Worm (Caenorhabditis elegans) whole organism, L2 larva: ENCODE results near the gene B0361.3.

Experiments used
- F13H6.1 ChIP-seq: sonication (generic microtip); optimal IDR thresholded peaks from 2 replicates; lab custom pipeline; 2016; ENCODE audit warnings: missing genetic modification characterization, missing compliant biosample characterization
- R02D3.7 ChIP-seq: fragments of 150-350 bp; optimal IDR thresholded peaks from 2 replicates; lab custom pipeline; 2014; ENCODE audit warnings: missing biosample characterization, missing genetic modification characterization
- Y55F3AM.14 ChIP-seq: fragments of 200-800 bp; sonication (Bioruptor generic); optimal IDR thresholded peaks from 2 replicates; lab custom pipeline; 2018; ENCODE audit warnings: mild to moderate bottlenecking, missing genetic modification characterization, missing compliant biosample characterization
- ZK546.5 ChIP-seq: sonication (generic microtip); optimal IDR thresholded peaks from 2 replicates; lab custom pipeline; 2017; ENCODE audit warnings: missing biosample characterization, missing genetic modification characterization
- alr-1 ChIP-seq: fragments of 150-350 bp; optimal IDR thresholded peaks from 2 replicates; lab custom pipeline; 2014; ENCODE audit warnings: missing biosample characterization, missing genetic modification characterization
- aly-2 ChIP-seq: fragments of 150-350 bp; optimal IDR thresholded peaks from 2 replicates; lab custom pipeline; 2014; ENCODE audit warnings: missing biosample characterization, missing genetic modification characterization
- blmp-1 ChIP-seq: sonication (generic microtip); optimal IDR thresholded peaks from 2 replicates; lab custom pipeline; 2017; ENCODE audit warnings: missing genetic modification characterization, mild to moderate bottlenecking, missing compliant biosample characterization, antibody characterized with exemption, moderate library complexity; ENCODE audit not compliant: insufficient read depth
- ceh-16 ChIP-seq: fragments of 150-350 bp; optimal IDR thresholded peaks from 2 replicates; lab custom pipeline; 2014; ENCODE audit warnings: missing biosample characterization, missing genetic modification characterization
- egl-27 ChIP-seq: sonication (generic microtip); optimal IDR thresholded peaks from 3 replicates; lab custom pipeline; 2017; ENCODE audit warnings: missing biosample characterization, missing genetic modification reagents, missing genetic modification characterization
- elt-1 ChIP-seq: fragments of 150-350 bp; optimal IDR thresholded peaks from 2 replicates; lab custom pipeline; 2014; ENCODE audit warnings: missing biosample characterization, missing genetic modification characterization
- fos-1 ChIP-seq: fragments of 150-350 bp; optimal IDR thresholded peaks from 2 replicates; lab custom pipeline; 2014; ENCODE audit warnings: missing biosample characterization, missing genetic modification characterization
- lin-13 ChIP-seq: fragments of 150-350 bp; optimal IDR thresholded peaks from 2 replicates; lab custom pipeline; 2014; ENCODE audit warnings: missing biosample characterization, missing genetic modification reagents, missing genetic modification characterization
- lin-39 ChIP-seq: fragments of 150-350 bp; optimal IDR thresholded peaks from 2 replicates; lab custom pipeline; 2014; ENCODE audit warnings: missing biosample characterization, missing genetic modification reagents, missing genetic modification characterization
- mab-5 ChIP-seq: fragments of 150-350 bp; optimal IDR thresholded peaks from 2 replicates; lab custom pipeline; 2014; ENCODE audit warnings: missing biosample characterization, missing genetic modification characterization
- mdl-1 ChIP-seq, 2 experiments: fragments of 150-350 bp in 1 of 2; sonication (generic microtip) in 1 of 2; optimal IDR thresholded peaks; 2 replicates each; lab custom pipeline; 2017; ENCODE audit warnings: missing biosample characterization in 2 of 2, missing genetic modification characterization in 2 of 2
- nhr-10 ChIP-seq: sonication (generic microtip); optimal IDR thresholded peaks from 2 replicates; lab custom pipeline; 2017; ENCODE audit warnings: missing biosample characterization, missing genetic modification characterization
- nhr-12 ChIP-seq: fragments of 150-350 bp; optimal IDR thresholded peaks from 2 replicates; lab custom pipeline; 2014; ENCODE audit warnings: missing biosample characterization, missing genetic modification characterization
- nhr-129 ChIP-seq: fragments of 150-350 bp; optimal IDR thresholded peaks from 2 replicates; lab custom pipeline; 2014; ENCODE audit warnings: missing biosample characterization, missing genetic modification characterization
- nhr-21 ChIP-seq: fragments of 150-350 bp; optimal IDR thresholded peaks from 2 replicates; lab custom pipeline; 2014; ENCODE audit warnings: missing biosample characterization, missing genetic modification characterization
- nhr-23 ChIP-seq: fragments of 150-350 bp; optimal IDR thresholded peaks from 2 replicates; lab custom pipeline; 2014; ENCODE audit warnings: missing biosample characterization, missing genetic modification reagents, missing genetic modification characterization
- nhr-237 ChIP-seq: fragments of 150-350 bp; optimal IDR thresholded peaks from 2 replicates; lab custom pipeline; 2014; ENCODE audit warnings: missing biosample characterization, missing genetic modification characterization
- nhr-25 ChIP-seq: fragments of 150-350 bp; sonication (generic microtip); optimal IDR thresholded peaks from 3 replicates; lab custom pipeline; 2014; ENCODE audit warnings: missing biosample characterization, missing genetic modification characterization
- peb-1 ChIP-seq: fragments of 150-350 bp; optimal IDR thresholded peaks from 2 replicates; lab custom pipeline; 2014; ENCODE audit warnings: missing biosample characterization, missing genetic modification characterization
- sem-4 ChIP-seq: fragments of 150-350 bp; optimal IDR thresholded peaks from 2 replicates; lab custom pipeline; 2014; ENCODE audit warnings: missing biosample characterization, missing genetic modification reagents, missing genetic modification characterization
- sma-3 ChIP-seq: sonication (generic microtip); optimal IDR thresholded peaks from 2 replicates; lab custom pipeline; 2016; ENCODE audit warnings: missing genetic modification reagents, missing genetic modification characterization, missing compliant biosample characterization
- sma-9 ChIP-seq, 2 experiments: fragments of 150-350 bp in 1 of 2; sonication (generic microtip) in 1 of 2; optimal IDR thresholded peaks; 2 replicates each; lab custom pipeline; 2014 to 2016; ENCODE audit warnings: missing genetic modification characterization in 2 of 2, mild to moderate bottlenecking in 1 of 2, missing biosample characterization in 1 of 2, missing compliant biosample characterization in 1 of 2, missing genetic modification reagents in 1 of 2, moderate library complexity in 1 of 2
- snpc-4 ChIP-seq: fragments of 150-350 bp; optimal IDR thresholded peaks from 2 replicates; lab custom pipeline; 2014; ENCODE audit warnings: missing biosample characterization, missing genetic modification characterization
- unc-39 ChIP-seq: fragments of 150-350 bp; optimal IDR thresholded peaks from 2 replicates; lab custom pipeline; 2014; ENCODE audit warnings: missing biosample characterization, missing genetic modification characterization
- unc-55 ChIP-seq: fragments of 150-350 bp; sonication (generic microtip); optimal IDR thresholded peaks from 3 replicates; lab custom pipeline; 2014; ENCODE audit warnings: missing biosample characterization, missing genetic modification reagents, missing genetic modification characterization
- unc-62 ChIP-seq: fragments of 150-350 bp; optimal IDR thresholded peaks from 2 replicates; lab custom pipeline; 2014; ENCODE audit warnings: missing biosample characterization, missing genetic modification reagents, missing genetic modification characterization
- zag-1 ChIP-seq: fragments of 150-350 bp; optimal IDR thresholded peaks from 2 replicates; lab custom pipeline; 2014; ENCODE audit warnings: missing biosample characterization, missing genetic modification characterization
- ztf-11 ChIP-seq: sonication (generic microtip); optimal IDR thresholded peaks from 2 replicates; lab custom pipeline; 2017; ENCODE audit warnings: missing biosample characterization, missing genetic modification characterization
- ztf-4 ChIP-seq: fragments of 150-350 bp; optimal IDR thresholded peaks from 2 replicates; lab custom pipeline; 2014; ENCODE audit warnings: missing biosample characterization, missing genetic modification characterization

Gene B0361.3

ce11 chrIII:7304961-7305648, 23.8 kb downstream of the B0361.3 start (continued):
- TF ChIP-seq lin-39 (tag; lab: Kevin White, UChicago) = no peak
- TF ChIP-seq sma-3 = peak; percentile 61
- TF ChIP-seq alr-1 = no peak
- TF ChIP-seq nhr-237 (tag; lab: Kevin White, UChicago) = no peak
- peak in 1 of 2 experiments; percentile 22 for TF ChIP-seq mdl-1 (tag; optimal IDR thresholded peaks at IDR 0.05; lab: Kevin White, UChicago)
- no peak for TF ChIP-seq sem-4 (tag; lab: Kevin White, UChicago)
- TF ChIP-seq Y55F3AM.14 = no peak
- no peak for TF ChIP-seq peb-1 (tag; lab: Kevin White, UChicago)

- TF ChIP-seq nhr-12 (tag; lab: Kevin White, UChicago) = no peak
- TF ChIP-seq elt-1 (tag; lab: Kevin White, UChicago) = no peak
- no peak for TF ChIP-seq unc-55 (GFP tag; lab: Kevin White, UChicago)
- no peak for TF ChIP-seq sem-4 (tag; lab: Kevin White, UChicago)
- TF ChIP-seq sma-3 = peak; percentile 93
- TF ChIP-seq fos-1 (tag; lab: Kevin White, UChicago) = peak; percentile 19
- peak; percentile 73 for TF ChIP-seq nhr-21 (tag; lab: Kevin White, UChicago)
- peak; percentile 9 for TF ChIP-seq egl-27 (tag; lab: Kevin White, UChicago)
- TF ChIP-seq F13H6.1 (tag; lab: Kevin White, UChicago) = no peak
- peak; percentile 37 for TF ChIP-seq sma-9 (GFP tag; optimal IDR thresholded peaks at IDR 0.05; lab: Kevin White, UChicago)
- no peak for TF ChIP-seq sma-9 (tag; optimal IDR thresholded peaks at IDR 0.05; lab: Kevin White, UChicago)
Observed at ce11 chrIII:7305649-7305977, 24.4 kb downstream of the B0361.3 start.

- TF ChIP-seq sem-4 (tag; lab: Kevin White, UChicago) (no peak), unc-39 (tag; lab: Kevin White, UChicago) (no peak), zag-1 (tag; lab: Kevin White, UChicago) (no peak), ZK546.5 (tag; lab: Kevin White, UChicago) (no peak), sma-9 (GFP tag; optimal IDR thresholded peaks at IDR 0.05; lab: Kevin White, UChicago) (no peak), sma-9 (tag; optimal IDR thresholded peaks at IDR 0.05; lab: Kevin White, UChicago) (no peak), elt-1 (tag; lab: Kevin White, UChicago) (no peak), nhr-23 (tag; lab: Kevin White, UChicago) (no peak), mab-5 (tag; lab: Kevin White, UChicago) (no peak), mdl-1 (tag; optimal IDR thresholded peaks at IDR 0.05; lab: Kevin White, UChicago) (no peak)
- TF ChIP-seq, all 48 proteins: peak for 0
Observed at ce11 chrIII:7308600-7309109, 27.4 kb downstream of the B0361.3 start, which contains the start of gene acbp-4. acbp-4 (minus strand) TSS chrIII:7309109.

ce11 chrIII:7310662-7311340, 29.5 kb downstream of the B0361.3 start, which contains the start of the genes F56C9.6 and F56C9.3:
F56C9.6 (minus strand) TSS chrIII:7310773.
F56C9.3 (plus strand) TSS chrIII:7311290.
- TF ChIP-seq sma-3 = no peak
- no peak for TF ChIP-seq elt-1 (tag; lab: Kevin White, UChicago)
- no peak for TF ChIP-seq snpc-4 (tag; lab: Kevin White, UChicago)
- no peak for TF ChIP-seq nhr-25 (tag; lab: Kevin White, UChicago)
- no peak for TF ChIP-seq F13H6.1 (tag; lab: Kevin White, UChicago)
- TF ChIP-seq mab-5 (tag; lab: Kevin White, UChicago) = no peak
- no peak for TF ChIP-seq nhr-23 (tag; lab: Kevin White, UChicago)
- TF ChIP-seq peb-1 (tag; lab: Kevin White, UChicago) = no peak
- no peak for TF ChIP-seq ztf-4 (tag; lab: Kevin White, UChicago)
- no peak for TF ChIP-seq R02D3.7 (tag; lab: Kevin White, UChicago)
- no peak for TF ChIP-seq aly-2
- no peak for TF ChIP-seq mdl-1 (tag; optimal IDR thresholded peaks at IDR 0.05; lab: Kevin White, UChicago)
- TF ChIP-seq zag-1 (tag; lab: Kevin White, UChicago) = no peak
- TF ChIP-seq lin-39 (tag; lab: Kevin White, UChicago) = no peak
- TF ChIP-seq Y55F3AM.14 = no peak
- no peak for TF ChIP-seq ceh-16 (tag; lab: Kevin White, UChicago)

- TF ChIP-seq unc-62 (GFP tag; lab: Kevin White, UChicago) (no peak), nhr-129 (tag; lab: Kevin White, UChicago) (no peak), nhr-21 (tag; lab: Kevin White, UChicago) (no peak), ztf-11 (tag; lab: Kevin White, UChicago) (no peak), nhr-10 (tag; lab: Kevin White, UChicago) (no peak), blmp-1 (tag; lab: Kevin White, UChicago) (no peak), lin-13 (no peak), lin-39 (tag; lab: Kevin White, UChicago) (no peak)
Observed at ce11 chrIII:7314473-7314872, 33.2 kb downstream of the B0361.3 start.
